Worm (Caenorhabditis elegans) whole organism, L2 larva: ENCODE measurements around the gene sup-1.
"Not testable (repeated sequence)": the region's sequence is repeated elsewhere in the genome, so short reads cannot be mapped to it uniquely, and the experiment has no call there.

Experiments
- R02D3.7 ChIP-seq: fragments of 150-350 bp; optimal IDR thresholded peaks from 2 replicates; lab custom pipeline; 2014; ENCODE audit warnings: missing biosample characterization, missing genetic modification characterization
- ceh-82 ChIP-seq: fragments of 150-350 bp; optimal IDR thresholded peaks from 2 replicates; lab custom pipeline; 2014; ENCODE audit warnings: missing biosample characterization, missing genetic modification characterization
- elt-1 ChIP-seq: fragments of 150-350 bp; optimal IDR thresholded peaks from 2 replicates; lab custom pipeline; 2014; ENCODE audit warnings: missing biosample characterization, missing genetic modification characterization
- fos-1 ChIP-seq: fragments of 150-350 bp; optimal IDR thresholded peaks from 2 replicates; lab custom pipeline; 2014; ENCODE audit warnings: missing biosample characterization, missing genetic modification characterization
- lin-39 ChIP-seq: fragments of 150-350 bp; optimal IDR thresholded peaks from 2 replicates; lab custom pipeline; 2014; ENCODE audit warnings: missing biosample characterization, missing genetic modification reagents, missing genetic modification characterization
- nhr-10 ChIP-seq: sonication (generic microtip); optimal IDR thresholded peaks from 2 replicates; lab custom pipeline; 2017; ENCODE audit warnings: missing biosample characterization, missing genetic modification characterization
- skn-1 ChIP-seq: sonication (generic microtip); optimal IDR thresholded peaks from 2 replicates; lab custom pipeline; 2017; ENCODE audit warnings: missing biosample characterization, missing genetic modification characterization
- zag-1 ChIP-seq: fragments of 150-350 bp; optimal IDR thresholded peaks from 2 replicates; lab custom pipeline; 2014; ENCODE audit warnings: missing biosample characterization, missing genetic modification characterization
- ztf-11 ChIP-seq: sonication (generic microtip); optimal IDR thresholded peaks from 2 replicates; lab custom pipeline; 2017; ENCODE audit warnings: missing biosample characterization, missing genetic modification characterization

ce11 chrIII:11773581-11773980 is 36.2 kb upstream of the sup-1 start, which contains the start of gene gbf-1:
- TF ChIP-seq zag-1; ceh-82 (tag; lab: Kevin White, UChicago); R02D3.7 (tag; lab: Kevin White, UChicago); elt-1 (tag; lab: Kevin White, UChicago); ztf-11 (tag; lab: Kevin White, UChicago); skn-1 (tag; lab: Kevin White, UChicago); nhr-10 (tag; lab: Kevin White, UChicago); fos-1; lin-39: not testable (repeated sequence)
